Worm (Caenorhabditis elegans): ENCODE measurements around the gene npp-26.
A peak's percentile ranks its signal among the peaks of the same experiment; 100 is the strongest.

ce11 chrIV:4749728-4750278 is 14.7 kb upstream of the npp-26 start, which contains the start of the genes rpl-20 and Y17G9B.5:
- TF ChIP-seq ztf-23 (GFP tag; IDR thresholded peaks at IDR 0.05), result peak; percentile 95
- TF ChIP-seq flt-1 (GFP tag; IDR thresholded peaks at IDR 0.05), result peak; percentile 94
- TF ChIP-seq ztf-29 (GFP tag; IDR thresholded peaks at IDR 0.05), result peak; percentile 85
- TF ChIP-seq ref-1 (GFP tag; conservative IDR thresholded peaks at IDR 0.05), result 0 out of 2 replicates have a peak, but pooled peaks have one; percentile 31
- peak; percentile 58; the same call in 1 of the 2 replicates for TF ChIP-seq tab-1 (GFP tag; IDR thresholded peaks at IDR 0.05)
- peak; percentile 99 for TF ChIP-seq cog-1 (tag; optimal IDR thresholded peaks at IDR 0.05)
- peak; percentile 75 for TF ChIP-seq T22C8.4 (GFP tag; IDR thresholded peaks at IDR 0.05)
- peak; percentile 36 for TF ChIP-seq med-1 (GFP tag; optimal IDR thresholded peaks at IDR 0.05; ENCODE audit: insufficient read depth)
